Worm (Caenorhabditis elegans): Measurements from ENCODE around the gene Y105C5B.9.

Gene Y105C5B.9

DNA sequence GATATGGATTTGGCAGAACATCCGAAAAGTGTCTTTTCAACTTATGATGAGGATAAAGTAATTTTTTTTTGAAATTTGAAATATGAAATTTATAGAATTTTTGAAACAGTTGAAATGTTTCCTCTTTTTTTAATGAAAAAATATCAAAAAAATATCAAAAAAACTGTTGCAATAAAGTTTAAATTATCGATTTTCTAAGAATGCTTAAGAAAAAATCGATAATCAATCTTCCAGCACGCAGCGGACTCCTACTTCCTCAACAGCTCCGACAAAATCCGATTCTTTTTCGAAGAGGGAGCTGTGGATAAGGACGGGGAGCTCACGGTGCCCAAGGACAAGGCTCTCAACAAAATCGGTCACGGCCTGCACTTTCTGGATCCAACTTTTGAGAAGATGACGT lies 313 bp downstream of the Y105C5B.9 start:
- TF ChIP-seq sem-2 (GFP tag; optimal IDR thresholded peaks at IDR 0.05) (no peak), ztf-11 (tag; optimal IDR thresholded peaks at IDR 0.05) (no peak), elt-1 (tag; optimal IDR thresholded peaks at IDR 0.05; ENCODE audit: borderline replicate concordance, insufficient read depth) (no peak), unc-62 (GFP tag; optimal IDR thresholded peaks at IDR 0.05) (no peak), ceh-39 (tag; optimal IDR thresholded peaks at IDR 0.05) (no peak), lin-13 (tag; optimal IDR thresholded peaks at IDR 0.05) (no peak)

- TF ChIP-seq M03D4.4 (tag; optimal IDR thresholded peaks at IDR 0.05) (no peak), blmp-1 (tag; optimal IDR thresholded peaks at IDR 0.05) (no peak), sptf-1 (tag; optimal IDR thresholded peaks at IDR 0.05) (peak; percentile 57)
Observed at ce11 chrIV:15931176-15931575, 795 bp downstream of the Y105C5B.9 start.

DNA sequence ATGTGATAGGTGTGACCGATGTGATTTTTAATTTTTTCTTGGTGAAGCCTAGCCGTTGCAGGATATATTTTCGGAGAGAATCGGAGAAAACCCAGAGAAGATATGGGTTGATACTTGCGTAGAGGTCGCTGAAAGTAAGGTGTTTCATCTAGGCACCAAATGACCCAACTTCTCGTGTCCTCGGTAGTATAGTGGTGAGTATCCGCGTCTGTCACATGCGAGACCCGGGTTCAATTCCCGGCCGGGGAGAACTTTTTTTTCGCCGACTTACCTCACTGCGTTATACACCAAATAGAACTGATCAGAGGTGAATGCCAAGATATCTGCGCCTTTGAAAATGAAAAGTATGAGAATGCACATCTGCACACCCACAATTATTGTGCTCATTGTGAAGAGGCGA lies 1.5 kb downstream of the Y105C5B.9 start:
- TF ChIP-seq elt-3 (tag; optimal IDR thresholded peaks at IDR 0.05) (no peak), M03D4.4 (tag; optimal IDR thresholded peaks at IDR 0.05) (peak; percentile 35), snpc-4 (tag; optimal IDR thresholded peaks at IDR 0.05) (no peak), nhr-2 (tag; optimal IDR thresholded peaks at IDR 0.05) (no peak), mep-1 (tag; optimal IDR thresholded peaks at IDR 0.05) (no peak), sptf-1 (tag; optimal IDR thresholded peaks at IDR 0.05) (peak; percentile 22), pha-4 (tag; optimal IDR thresholded peaks at IDR 0.05) (no peak), blmp-1 (tag; optimal IDR thresholded peaks at IDR 0.05) (no peak), bed-3 (GFP tag; optimal IDR thresholded peaks at IDR 0.05) (no peak), sem-2 (GFP tag; optimal IDR thresholded peaks at IDR 0.05) (no peak), mab-5 (tag; optimal IDR thresholded peaks at IDR 0.05) (no peak), lin-32 (GFP tag; optimal IDR thresholded peaks at IDR 0.05) (peak; percentile 4), ceh-83 (GFP tag; optimal IDR thresholded peaks at IDR 0.05) (no peak), cnd-1 (tag; optimal IDR thresholded peaks at IDR 0.05) (no peak), ces-1 (GFP tag; optimal IDR thresholded peaks at IDR 0.05) (no peak), mls-2 (tag; optimal IDR thresholded peaks at IDR 0.05) (no peak), drap-1 (GFP tag; optimal IDR thresholded peaks at IDR 0.05) (peak; percentile 48)

ce11 chrIV:15933814-15934213 lies 3.4 kb downstream of the Y105C5B.9 start, which contains the start of gene srv-16:
Gene srv-16 (minus strand): TSS chrIV:15933914.
- TF ChIP-seq mls-2 (tag; optimal IDR thresholded peaks at IDR 0.05) = no peak
- TF ChIP-seq lin-32 (GFP tag; optimal IDR thresholded peaks at IDR 0.05) = no peak

ce11 chrIV:15937088-15937487 lies 6.7 kb downstream of the Y105C5B.9 start:
- TF ChIP-seq lin-13 (tag; optimal IDR thresholded peaks at IDR 0.05) = no peak
- no peak for TF ChIP-seq mep-1 (tag; optimal IDR thresholded peaks at IDR 0.05)
- TF ChIP-seq nhr-237 (tag; optimal IDR thresholded peaks at IDR 0.05) = no peak
- TF ChIP-seq mab-5 (tag; optimal IDR thresholded peaks at IDR 0.05) = no peak
- no peak for TF ChIP-seq ceh-39 (tag; optimal IDR thresholded peaks at IDR 0.05)
- no peak for TF ChIP-seq unc-120 (tag; optimal IDR thresholded peaks at IDR 0.05; ENCODE audit: poor library complexity, severe bottlenecking)
- no peak for TF ChIP-seq nhr-28 (tag; optimal IDR thresholded peaks at IDR 0.05)
- TF ChIP-seq zip-8 (tag; optimal IDR thresholded peaks at IDR 0.05) = no peak
- no peak for TF ChIP-seq unc-62 (GFP tag; optimal IDR thresholded peaks at IDR 0.05)
- no peak for TF ChIP-seq sptf-1 (tag; optimal IDR thresholded peaks at IDR 0.05)
- no peak for TF ChIP-seq ceh-43 (GFP tag; optimal IDR thresholded peaks at IDR 0.05)
- TF ChIP-seq ceh-83 (GFP tag; optimal IDR thresholded peaks at IDR 0.05) = no peak
- TF ChIP-seq ces-1 (GFP tag; optimal IDR thresholded peaks at IDR 0.05) = no peak
- no peak for TF ChIP-seq mls-2 (tag; optimal IDR thresholded peaks at IDR 0.05)
- TF ChIP-seq M03D4.4 (tag; optimal IDR thresholded peaks at IDR 0.05) = no peak
- TF ChIP-seq hlh-1 (tag; optimal IDR thresholded peaks at IDR 0.05) = no peak
- TF ChIP-seq nhr-2 (tag; optimal IDR thresholded peaks at IDR 0.05) = no peak
- no peak for TF ChIP-seq tbx-8 (GFP tag; optimal IDR thresholded peaks at IDR 0.05)

DNA sequence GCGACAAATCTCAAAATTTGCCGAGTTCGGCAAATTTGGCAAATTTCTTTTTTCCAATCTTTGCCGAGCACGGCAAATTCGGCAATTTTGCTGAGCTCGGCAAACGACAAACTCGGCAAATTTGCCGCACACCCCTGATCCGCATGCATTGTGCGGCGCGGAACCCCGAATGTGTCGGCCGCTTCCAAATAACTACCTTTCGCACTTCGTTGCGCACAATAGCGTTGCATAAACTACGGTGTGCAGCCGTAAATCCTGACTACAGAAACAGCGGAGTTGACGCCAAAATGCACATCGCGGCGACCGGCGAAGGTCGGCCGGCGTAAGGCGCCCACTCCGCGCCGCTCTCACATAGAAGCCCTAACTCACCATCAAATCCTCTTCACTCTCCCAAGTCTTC lies 8.1 kb downstream of the Y105C5B.9 start:
- no peak for TF ChIP-seq nhr-76 (tag; optimal IDR thresholded peaks at IDR 0.05)
- TF ChIP-seq sptf-1 (tag; optimal IDR thresholded peaks at IDR 0.05) = no peak
- TF ChIP-seq ceh-83 (GFP tag; optimal IDR thresholded peaks at IDR 0.05) = peak; percentile 10
- no peak for TF ChIP-seq lin-32 (GFP tag; optimal IDR thresholded peaks at IDR 0.05)

Data from whole organism, mixed stage, embryonic.